Fruit fly (Drosophila melanogaster): Measurements from ENCODE around the gene CG16719.

DNA sequence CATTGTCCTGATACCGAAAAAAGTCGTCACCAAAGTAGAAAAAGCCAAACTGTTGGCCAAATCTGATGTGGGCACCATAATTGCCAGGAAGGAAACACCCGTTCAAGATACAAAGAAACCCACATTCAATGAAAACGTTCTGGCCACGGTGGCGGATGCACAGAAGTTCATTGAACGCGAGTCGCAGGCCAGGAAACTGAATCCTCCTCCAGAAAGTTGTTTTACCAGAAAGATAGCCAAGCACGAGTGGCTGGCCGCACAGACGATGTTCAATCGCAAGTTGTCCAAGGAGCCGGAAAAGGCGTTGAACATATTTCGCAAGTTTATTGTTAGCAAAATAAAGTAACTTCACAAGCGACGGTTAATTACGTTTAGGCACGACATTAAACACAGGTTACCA lies 35.1 kb downstream of the CG16719 start:
- no peak for TF ChIP-seq Hr38 (GFP tag; optimal IDR thresholded peaks at IDR 0.05)
- no peak for TF ChIP-seq Sox15 (GFP tag; optimal IDR thresholded peaks at IDR 0.05)
- no peak for TF ChIP-seq Eip78C (GFP tag)
